Worm (Caenorhabditis elegans) whole organism, mixed stage, embryonic: ENCODE measurements around the gene cyp-34A6.

Experiments used
- bed-3 ChIP-seq: fragments of 200-800 bp; sonication (Bioruptor generic); optimal IDR thresholded peaks from 3 replicates; lab custom pipeline; 2018; ENCODE audit warnings: mild to moderate bottlenecking, missing genetic modification characterization, moderate library complexity, missing compliant biosample characterization
- blmp-1 ChIP-seq: fragments of 150-350 bp; optimal IDR thresholded peaks from 2 replicates; lab custom pipeline; 2014; ENCODE audit warnings: missing biosample characterization, missing genetic modification characterization
- ceh-83 ChIP-seq: fragments of 200-800 bp; sonication (Bioruptor generic); optimal IDR thresholded peaks from 2 replicates; lab custom pipeline; 2018; ENCODE audit warnings: mild to moderate bottlenecking, missing genetic modification characterization, missing compliant biosample characterization
- cnd-1 ChIP-seq: fragments of 200-800 bp; sonication (Bioruptor generic); optimal IDR thresholded peaks from 2 replicates; lab custom pipeline; 2018; ENCODE audit warnings: mild to moderate bottlenecking, missing genetic modification characterization, missing compliant biosample characterization
- elt-1 ChIP-seq: sonication (generic microtip); optimal IDR thresholded peaks from 2 replicates; lab custom pipeline; 2017; ENCODE audit warnings: missing genetic modification characterization, mild to moderate bottlenecking, missing compliant biosample characterization, antibody characterized with exemption, moderate library complexity, borderline replicate concordance; ENCODE audit not compliant: insufficient read depth
- elt-3 ChIP-seq: fragments of 150-350 bp; optimal IDR thresholded peaks from 2 replicates; lab custom pipeline; 2014; ENCODE audit warnings: missing biosample characterization, missing genetic modification characterization
- flh-1 ChIP-seq: fragments of 200-800 bp; sonication (Bioruptor generic); optimal IDR thresholded peaks from 2 replicates; lab custom pipeline; 2018; ENCODE audit warnings: mild to moderate bottlenecking, missing genetic modification characterization, moderate library complexity, missing compliant biosample characterization
- hlh-1 ChIP-seq: fragments of 150-350 bp; optimal IDR thresholded peaks from 2 replicates; lab custom pipeline; 2014; ENCODE audit warnings: missing biosample characterization, missing genetic modification reagents, missing genetic modification characterization
- lin-32 ChIP-seq: fragments of 200-800 bp; sonication (Bioruptor generic); optimal IDR thresholded peaks from 2 replicates; lab custom pipeline; 2018; ENCODE audit warnings: mild to moderate bottlenecking, missing genetic modification characterization, missing compliant biosample characterization
- lsy-2 ChIP-seq: fragments of 150-350 bp; optimal IDR thresholded peaks from 2 replicates; lab custom pipeline; 2014; ENCODE audit warnings: missing biosample characterization, missing genetic modification characterization
- mab-5 ChIP-seq: fragments of 150-350 bp; optimal IDR thresholded peaks from 2 replicates; lab custom pipeline; 2014; ENCODE audit warnings: missing biosample characterization, missing genetic modification characterization
- mep-1 ChIP-seq: fragments of 150-350 bp; optimal IDR thresholded peaks from 2 replicates; lab custom pipeline; 2017; ENCODE audit warnings: missing biosample characterization, missing genetic modification reagents, missing genetic modification characterization, inconsistent platforms
- mls-2 ChIP-seq: sonication (generic microtip); optimal IDR thresholded peaks from 2 replicates; lab custom pipeline; 2016; ENCODE audit warnings: mild to moderate bottlenecking, missing genetic modification characterization, moderate library complexity, missing compliant biosample characterization
- nhr-12 ChIP-seq: fragments of 150-350 bp; optimal IDR thresholded peaks from 2 replicates; lab custom pipeline; 2014; ENCODE audit warnings: missing biosample characterization, missing genetic modification characterization
- nhr-237 ChIP-seq: fragments of 150-350 bp; optimal IDR thresholded peaks from 2 replicates; lab custom pipeline; 2014; ENCODE audit warnings: missing biosample characterization, missing genetic modification characterization
- nhr-28 ChIP-seq: fragments of 150-350 bp; optimal IDR thresholded peaks from 2 replicates; lab custom pipeline; 2014; ENCODE audit warnings: missing biosample characterization, missing genetic modification characterization
- nhr-76 ChIP-seq: sonication (generic microtip); optimal IDR thresholded peaks from 2 replicates; lab custom pipeline; 2017; ENCODE audit warnings: missing biosample characterization, missing genetic modification characterization
- pha-4 ChIP-seq: fragments of 150-350 bp; optimal IDR thresholded peaks from 2 replicates; lab custom pipeline; 2018; ENCODE audit warnings: missing biosample characterization, missing genetic modification reagents, missing genetic modification characterization
- sem-2 ChIP-seq: fragments of 200-800 bp; sonication (Bioruptor generic); optimal IDR thresholded peaks from 2 replicates; lab custom pipeline; 2018; ENCODE audit warnings: mild to moderate bottlenecking, missing genetic modification characterization, missing compliant biosample characterization
- sptf-1 ChIP-seq: sonication (generic microtip); optimal IDR thresholded peaks from 2 replicates; lab custom pipeline; 2017; ENCODE audit warnings: mild to moderate bottlenecking, missing genetic modification characterization, moderate library complexity, missing compliant biosample characterization
- tbx-8 ChIP-seq: fragments of 200-800 bp; sonication (Bioruptor generic); optimal IDR thresholded peaks from 2 replicates; lab custom pipeline; 2018; ENCODE audit warnings: mild to moderate bottlenecking, missing genetic modification characterization, moderate library complexity, missing compliant biosample characterization
- unc-120 ChIP-seq: sonication (generic microtip); optimal IDR thresholded peaks from 2 replicates; lab custom pipeline; 2017; ENCODE audit warnings: missing genetic modification characterization, missing compliant biosample characterization; ENCODE audit not compliant: poor library complexity, severe bottlenecking
- unc-62 ChIP-seq: fragments of 150-350 bp; optimal IDR thresholded peaks from 2 replicates; lab custom pipeline; 2014; ENCODE audit warnings: missing biosample characterization, missing genetic modification reagents, missing genetic modification characterization
- zip-8 ChIP-seq: fragments of 150-350 bp; optimal IDR thresholded peaks from 2 replicates; lab custom pipeline; 2014; ENCODE audit warnings: missing biosample characterization, missing genetic modification characterization
- ztf-11 ChIP-seq: fragments of 150-350 bp; optimal IDR thresholded peaks from 2 replicates; lab custom pipeline; 2014; ENCODE audit warnings: missing biosample characterization, missing genetic modification characterization

Gene cyp-34A6

DNA sequence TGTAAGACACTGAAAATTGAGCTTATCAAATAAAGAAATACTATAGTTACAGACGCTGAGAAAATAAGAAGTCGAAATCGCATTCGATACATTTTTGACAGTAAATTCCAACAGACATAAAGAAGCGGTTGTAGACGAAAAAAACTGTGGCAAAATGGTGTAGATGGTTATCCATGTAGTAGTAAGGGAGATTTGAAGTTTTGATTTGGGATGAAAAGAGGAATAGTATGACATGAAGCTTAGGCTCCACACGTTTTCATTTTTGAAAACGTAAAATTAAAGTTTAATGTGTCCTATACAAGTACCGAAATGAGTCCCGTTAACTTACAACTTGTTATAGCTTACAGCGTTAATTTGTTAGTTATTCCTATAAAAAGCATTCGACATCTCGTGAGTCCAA lies 32.9 kb upstream of the cyp-34A6 start, which contains the start of gene K09D9.9:
K09D9.9 (minus strand) TSS at position 101 of the 400 bp plus-strand sequence.
- TF ChIP-seq nhr-28 (tag; lab: Kevin White, UChicago) (no peak), blmp-1 (tag; lab: Kevin White, UChicago) (no peak)
- TF ChIP-seq, all 35 proteins: peak for 0

DNA sequence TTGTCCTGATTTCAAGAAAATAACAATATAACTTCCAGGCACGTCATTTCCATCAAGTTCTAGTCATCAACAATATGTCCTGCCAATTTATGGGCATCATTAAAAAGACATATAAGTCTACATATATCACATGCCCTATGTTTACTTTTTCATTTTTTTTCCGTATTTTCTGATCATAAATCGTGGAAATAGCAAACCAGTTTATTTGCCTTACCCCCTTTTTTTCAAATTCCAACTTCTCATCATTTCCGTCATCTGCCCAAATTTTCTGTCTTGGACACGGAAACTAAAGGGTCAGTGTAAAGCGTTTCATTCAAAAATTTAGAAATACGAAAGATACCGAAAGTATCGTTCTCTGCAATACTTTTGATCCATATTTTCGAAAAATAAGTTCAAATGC lies 31.2 kb upstream of the cyp-34A6 start:
- no peak for TF ChIP-seq nhr-12

DNA sequence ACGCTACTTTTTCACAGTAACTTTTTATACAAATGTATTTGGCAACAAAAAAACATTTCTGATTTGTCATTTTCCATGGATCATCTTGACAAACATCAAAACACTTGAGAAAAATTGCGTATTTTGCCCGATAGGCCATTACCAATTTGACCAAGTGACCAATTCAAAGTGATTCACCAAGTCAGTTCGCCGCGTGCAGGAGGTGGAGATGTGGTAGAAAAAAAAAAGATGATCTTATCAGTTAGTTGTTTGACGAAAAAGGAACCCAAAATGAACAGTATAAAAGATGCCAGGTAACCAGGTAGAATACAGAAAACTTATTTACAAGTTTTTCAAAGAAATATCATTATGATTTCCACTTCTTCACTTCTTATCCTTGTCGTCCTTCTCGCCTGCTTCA lies 27.9 kb upstream of the cyp-34A6 start, which contains the start of gene nlp-27:
nlp-27 (plus strand) TSS at position 309 of the 400 bp plus-strand sequence.
- TF ChIP-seq nhr-237 (tag; lab: Kevin White, UChicago) (no peak), bed-3 (GFP tag; lab: Kevin White, UChicago) (no peak), elt-3 (tag; lab: Kevin White, UChicago) (no peak), tbx-8 (GFP tag; lab: Kevin White, UChicago) (no peak), flh-1 (GFP tag; lab: Kevin White, UChicago) (no peak)

DNA sequence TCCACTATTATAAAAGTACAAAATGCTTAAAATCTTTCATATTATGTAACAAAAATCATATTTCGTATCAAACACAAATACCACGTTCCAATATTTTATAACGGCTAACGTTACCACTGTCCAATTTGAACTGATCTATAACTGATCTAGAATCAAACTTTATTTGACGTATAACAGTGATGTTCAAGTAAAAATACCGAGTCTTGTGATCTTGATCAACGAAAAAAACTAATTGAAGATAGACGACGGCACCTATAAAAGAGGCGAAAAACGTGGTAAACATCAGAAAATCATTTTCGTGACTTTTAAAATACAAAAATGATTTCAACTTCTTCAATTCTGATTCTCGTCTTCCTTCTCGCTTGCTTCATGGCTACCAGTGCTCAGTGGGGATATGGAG lies 26.5 kb upstream of the cyp-34A6 start, which contains the start of gene nlp-28:
nlp-28 (plus strand) TSS at position 285 of the 400 bp plus-strand sequence.
- TF ChIP-seq sem-2 (GFP tag; lab: Kevin White, UChicago) (no peak), unc-62 (no peak), unc-120 (tag; lab: Kevin White, UChicago) (no peak), zip-8 (tag; lab: Kevin White, UChicago) (no peak), mab-5 (tag; lab: Kevin White, UChicago) (no peak)

DNA sequence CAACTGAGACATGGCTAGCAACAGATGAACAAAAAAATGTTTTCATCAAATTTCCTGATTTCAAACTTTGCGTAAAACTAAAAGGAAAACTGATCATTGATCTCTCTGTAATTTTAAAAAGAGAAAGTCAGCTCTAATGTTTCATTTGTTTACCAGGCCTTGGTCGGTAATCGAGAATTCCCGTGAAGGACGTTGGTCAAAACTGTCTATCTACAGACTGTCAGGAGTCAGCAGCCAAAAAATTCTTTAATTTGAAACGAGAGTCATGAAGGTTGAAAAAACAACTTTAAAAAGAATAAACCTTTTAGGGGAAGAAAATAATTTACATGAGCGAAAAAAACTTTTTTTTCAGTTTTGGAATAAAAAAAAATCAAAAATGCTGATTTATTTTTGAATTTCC lies 24.0 kb upstream of the cyp-34A6 start:
- TF ChIP-seq elt-1 (tag; lab: Kevin White, UChicago) = no peak
- no peak for TF ChIP-seq sptf-1 (tag; lab: Kevin White, UChicago)
- no peak for TF ChIP-seq blmp-1 (tag; lab: Kevin White, UChicago)
- TF ChIP-seq lin-32 (GFP tag; lab: Kevin White, UChicago) = no peak
- no peak for TF ChIP-seq mep-1 (tag; lab: Kevin White, UChicago)
- TF ChIP-seq pha-4 (tag; lab: Kevin White, UChicago) = no peak
- TF ChIP-seq nhr-12 = no peak
- no peak for TF ChIP-seq ztf-11 (tag; lab: Kevin White, UChicago)

DNA sequence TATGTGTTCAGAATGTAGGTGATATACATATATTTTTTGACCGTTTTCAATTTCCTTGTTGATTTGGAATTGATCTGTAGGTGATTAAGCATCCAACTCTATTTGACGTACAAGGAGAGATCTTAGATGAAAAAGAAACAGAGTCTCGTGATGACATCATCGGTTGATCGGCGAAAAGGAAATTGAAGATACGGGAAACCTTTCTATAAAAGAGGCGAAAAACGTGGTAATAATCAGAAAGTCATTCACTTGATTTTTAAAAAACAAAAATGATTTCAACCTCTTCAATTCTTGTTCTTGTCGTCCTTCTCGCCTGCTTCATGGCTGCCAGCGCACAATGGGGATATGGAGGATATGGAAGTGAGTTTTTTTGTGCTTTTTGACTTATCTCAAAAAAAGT lies 23.0 kb upstream of the cyp-34A6 start, which contains the start of gene nlp-29:
nlp-29 (plus strand) TSS at position 248 of the 400 bp plus-strand sequence.
- TF ChIP-seq pha-4 (tag; lab: Kevin White, UChicago) (no peak), nhr-237 (tag; lab: Kevin White, UChicago) (no peak), flh-1 (GFP tag; lab: Kevin White, UChicago) (no peak), nhr-76 (no peak)

DNA sequence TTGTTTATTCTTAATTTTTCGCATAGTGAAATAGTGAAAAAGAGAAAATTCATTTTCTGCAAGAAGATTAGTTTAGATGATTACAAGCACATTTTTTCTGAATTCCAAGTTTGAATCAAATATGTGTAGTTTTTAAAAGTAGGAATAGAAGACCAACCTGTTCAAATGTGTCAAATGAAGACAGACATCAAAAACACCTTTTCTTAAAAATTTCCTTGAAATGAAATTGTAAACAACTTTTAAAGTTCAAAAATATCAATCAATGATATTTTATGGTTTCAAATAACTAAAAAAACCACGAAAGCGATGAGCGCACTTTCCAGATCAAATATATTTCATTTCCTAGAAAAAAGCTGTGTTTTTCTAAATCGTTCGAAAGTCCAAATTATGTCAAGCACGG lies 20.5 kb upstream of the cyp-34A6 start, which contains the start of gene nlp-30:
nlp-30 (plus strand) TSS at position 301 of the 400 bp plus-strand sequence.
- no peak for TF ChIP-seq mls-2 (tag; lab: Kevin White, UChicago)
- no peak for TF ChIP-seq unc-62
- TF ChIP-seq nhr-237 (tag; lab: Kevin White, UChicago) = no peak

DNA sequence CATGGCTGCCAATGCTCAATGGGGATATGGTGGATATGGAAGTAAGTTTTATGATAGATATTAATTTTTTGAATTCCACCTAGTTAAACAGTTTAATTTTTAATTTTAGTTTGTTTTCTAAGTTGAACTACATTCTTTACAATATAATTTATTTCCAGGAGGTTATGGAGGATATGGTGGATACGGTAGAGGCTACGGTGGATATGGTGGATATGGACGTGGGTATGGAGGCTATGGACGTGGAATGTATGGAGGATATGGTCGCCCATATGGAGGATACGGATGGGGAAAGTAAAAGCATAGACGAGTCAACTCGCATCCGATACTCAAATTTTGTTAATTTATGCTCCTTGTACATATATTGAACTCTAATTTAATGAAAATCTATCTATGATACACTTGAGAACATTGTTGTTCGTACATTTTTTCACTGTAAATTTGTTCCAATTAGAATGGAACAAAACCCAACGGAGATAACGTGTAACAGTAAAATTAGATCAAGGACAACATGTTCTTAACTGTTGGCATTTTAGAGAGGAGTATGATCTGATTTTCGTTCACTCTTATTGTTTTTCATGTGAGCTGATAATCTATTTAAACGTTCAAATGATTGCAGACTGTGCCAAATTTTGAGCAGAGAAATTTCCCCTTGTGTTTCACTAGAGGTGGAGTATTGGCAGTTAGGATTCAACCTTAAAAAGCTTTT lies 19.2 kb upstream of the cyp-34A6 start:
- TF ChIP-seq ceh-83 (no peak), nhr-12 (no peak), elt-1 (tag; lab: Kevin White, UChicago) (no peak)

DNA sequence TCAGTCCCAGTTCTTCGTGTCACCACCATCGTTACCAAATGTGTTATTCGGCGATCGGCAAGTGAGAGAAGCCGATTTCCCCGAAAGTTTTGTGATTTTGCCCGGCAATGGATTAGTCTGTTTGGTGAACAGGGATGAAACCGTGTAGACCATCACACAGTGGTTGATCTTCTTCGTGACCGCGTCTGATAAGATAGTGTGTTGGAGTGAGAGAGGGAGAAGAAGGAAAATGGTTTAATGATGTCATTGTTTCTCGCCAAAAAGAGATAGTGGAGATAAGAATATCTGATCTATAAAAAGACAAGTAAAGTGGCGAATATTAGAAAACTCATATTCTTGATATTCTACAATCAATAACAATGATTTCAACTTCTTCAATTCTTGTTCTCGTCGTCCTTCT lies 18.7 kb upstream of the cyp-34A6 start, which contains the start of gene nlp-31:
nlp-31 (plus strand) TSS at position 237 of the 400 bp plus-strand sequence.
- no peak for TF ChIP-seq cnd-1 (tag; lab: Kevin White, UChicago)
- TF ChIP-seq nhr-237 (tag; lab: Kevin White, UChicago) = peak; percentile 15
- no peak for TF ChIP-seq lsy-2 (tag; lab: Kevin White, UChicago)
- no peak for TF ChIP-seq hlh-1 (tag; lab: Kevin White, UChicago)
- TF ChIP-seq elt-3 (tag; lab: Kevin White, UChicago) = peak; percentile 93
- TF ChIP-seq elt-1 (tag; lab: Kevin White, UChicago) = peak; percentile 13
- TF ChIP-seq, all 35 proteins: peak for 3
